Worm (Caenorhabditis elegans): ENCODE measurements around the gene math-7.

DNA sequence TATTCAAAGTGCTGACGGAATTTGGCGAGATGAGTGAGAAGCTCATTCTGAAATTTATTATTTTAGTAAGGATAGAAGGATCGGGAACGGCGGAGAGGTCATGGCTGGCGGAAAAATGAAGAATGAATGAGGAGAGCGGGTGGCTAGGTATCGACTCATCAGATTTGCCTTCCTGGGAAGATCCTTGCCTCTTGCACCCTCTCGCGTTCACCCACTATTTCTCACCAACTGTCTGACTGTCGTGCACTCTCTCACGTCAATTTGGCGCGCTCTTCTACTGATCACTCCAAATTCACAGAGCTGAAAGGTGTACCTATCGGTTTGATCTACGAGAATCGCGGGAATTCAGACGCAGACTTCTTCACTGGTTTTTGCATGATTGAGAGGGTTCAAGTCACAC is 38.2 kb downstream of the math-7 start, which contains the start of gene fbxb-97:
- TF ChIP-seq aly-1 (tag; optimal IDR thresholded peaks at IDR 0.05) (no peak), tbx-11 (GFP tag; IDR thresholded peaks at IDR 0.05) (no peak)
